Worm (Caenorhabditis elegans) whole organism, mixed stage, embryonic: ENCODE measurements around the gene W02A2.12.

ENCODE experiments used
- M03D4.4 ChIP-seq: sonication (generic microtip); optimal IDR thresholded peaks from 2 replicates; lab custom pipeline; 2017; ENCODE audit warnings: mild to moderate bottlenecking, missing genetic modification characterization, missing compliant biosample characterization
- bed-3 ChIP-seq: fragments of 200-800 bp; sonication (Bioruptor generic); optimal IDR thresholded peaks from 3 replicates; lab custom pipeline; 2018; ENCODE audit warnings: mild to moderate bottlenecking, missing genetic modification characterization, moderate library complexity, missing compliant biosample characterization
- blmp-1 ChIP-seq: fragments of 150-350 bp; optimal IDR thresholded peaks from 2 replicates; lab custom pipeline; 2014; ENCODE audit warnings: missing biosample characterization, missing genetic modification characterization
- ceh-39 ChIP-seq: fragments of 150-350 bp; optimal IDR thresholded peaks from 2 replicates; lab custom pipeline; 2014; ENCODE audit warnings: missing biosample characterization, missing genetic modification characterization
- ceh-43 ChIP-seq: fragments of 200-800 bp; sonication (Bioruptor generic); optimal IDR thresholded peaks from 2 replicates; lab custom pipeline; 2018; ENCODE audit warnings: mild to moderate bottlenecking, missing genetic modification characterization, moderate library complexity, missing compliant biosample characterization
- ceh-83 ChIP-seq: fragments of 200-800 bp; sonication (Bioruptor generic); optimal IDR thresholded peaks from 2 replicates; lab custom pipeline; 2018; ENCODE audit warnings: mild to moderate bottlenecking, missing genetic modification characterization, missing compliant biosample characterization
- ces-1 ChIP-seq: fragments of 150-350 bp; optimal IDR thresholded peaks from 2 replicates; lab custom pipeline; 2014; ENCODE audit warnings: missing biosample characterization, missing genetic modification reagents, missing genetic modification characterization
- cnd-1 ChIP-seq: fragments of 200-800 bp; sonication (Bioruptor generic); optimal IDR thresholded peaks from 2 replicates; lab custom pipeline; 2018; ENCODE audit warnings: mild to moderate bottlenecking, missing genetic modification characterization, missing compliant biosample characterization
- drap-1 ChIP-seq: fragments of 200-800 bp; sonication (Bioruptor generic); optimal IDR thresholded peaks from 3 replicates; lab custom pipeline; 2018; ENCODE audit warnings: mild to moderate bottlenecking, missing genetic modification characterization, missing compliant biosample characterization
- elt-1 ChIP-seq: sonication (generic microtip); optimal IDR thresholded peaks from 2 replicates; lab custom pipeline; 2017; ENCODE audit warnings: missing genetic modification characterization, mild to moderate bottlenecking, missing compliant biosample characterization, antibody characterized with exemption, moderate library complexity, borderline replicate concordance; ENCODE audit not compliant: insufficient read depth
- elt-3 ChIP-seq: fragments of 150-350 bp; optimal IDR thresholded peaks from 2 replicates; lab custom pipeline; 2014; ENCODE audit warnings: missing biosample characterization, missing genetic modification characterization
- flh-1 ChIP-seq: fragments of 200-800 bp; sonication (Bioruptor generic); optimal IDR thresholded peaks from 2 replicates; lab custom pipeline; 2018; ENCODE audit warnings: mild to moderate bottlenecking, missing genetic modification characterization, moderate library complexity, missing compliant biosample characterization
- ham-2 ChIP-seq: fragments of 200-800 bp; sonication (Bioruptor generic); optimal IDR thresholded peaks from 2 replicates; lab custom pipeline; 2018; ENCODE audit warnings: mild to moderate bottlenecking, missing genetic modification characterization, missing compliant biosample characterization
- hlh-1 ChIP-seq: fragments of 150-350 bp; optimal IDR thresholded peaks from 2 replicates; lab custom pipeline; 2014; ENCODE audit warnings: missing biosample characterization, missing genetic modification reagents, missing genetic modification characterization
- lin-13 ChIP-seq: fragments of 150-350 bp; optimal IDR thresholded peaks from 2 replicates; lab custom pipeline; 2014; ENCODE audit warnings: missing biosample characterization, missing genetic modification characterization
- lin-32 ChIP-seq: fragments of 200-800 bp; sonication (Bioruptor generic); optimal IDR thresholded peaks from 2 replicates; lab custom pipeline; 2018; ENCODE audit warnings: mild to moderate bottlenecking, missing genetic modification characterization, missing compliant biosample characterization
- lsy-2 ChIP-seq: fragments of 150-350 bp; optimal IDR thresholded peaks from 2 replicates; lab custom pipeline; 2014; ENCODE audit warnings: missing biosample characterization, missing genetic modification characterization
- mab-5 ChIP-seq: fragments of 150-350 bp; optimal IDR thresholded peaks from 2 replicates; lab custom pipeline; 2014; ENCODE audit warnings: missing biosample characterization, missing genetic modification characterization
- mep-1 ChIP-seq: fragments of 150-350 bp; optimal IDR thresholded peaks from 2 replicates; lab custom pipeline; 2017; ENCODE audit warnings: missing biosample characterization, missing genetic modification reagents, missing genetic modification characterization, inconsistent platforms
- mls-2 ChIP-seq: sonication (generic microtip); optimal IDR thresholded peaks from 2 replicates; lab custom pipeline; 2016; ENCODE audit warnings: mild to moderate bottlenecking, missing genetic modification characterization, moderate library complexity, missing compliant biosample characterization
- nhr-12 ChIP-seq: fragments of 150-350 bp; optimal IDR thresholded peaks from 2 replicates; lab custom pipeline; 2014; ENCODE audit warnings: missing biosample characterization, missing genetic modification characterization
- nhr-2 ChIP-seq: fragments of 150-350 bp; optimal IDR thresholded peaks from 2 replicates; lab custom pipeline; 2014; ENCODE audit warnings: missing biosample characterization, missing genetic modification characterization
- nhr-237 ChIP-seq: fragments of 150-350 bp; optimal IDR thresholded peaks from 2 replicates; lab custom pipeline; 2014; ENCODE audit warnings: missing biosample characterization, missing genetic modification characterization
- nhr-76 ChIP-seq: sonication (generic microtip); optimal IDR thresholded peaks from 2 replicates; lab custom pipeline; 2017; ENCODE audit warnings: missing biosample characterization, missing genetic modification characterization
- pha-4 ChIP-seq: fragments of 150-350 bp; optimal IDR thresholded peaks from 2 replicates; lab custom pipeline; 2018; ENCODE audit warnings: missing biosample characterization, missing genetic modification reagents, missing genetic modification characterization
- sem-2 ChIP-seq: fragments of 200-800 bp; sonication (Bioruptor generic); optimal IDR thresholded peaks from 2 replicates; lab custom pipeline; 2018; ENCODE audit warnings: mild to moderate bottlenecking, missing genetic modification characterization, missing compliant biosample characterization
- snpc-4 ChIP-seq: fragments of 150-350 bp; optimal IDR thresholded peaks from 2 replicates; lab custom pipeline; 2014; ENCODE audit warnings: missing biosample characterization, missing genetic modification characterization
- sptf-1 ChIP-seq: sonication (generic microtip); optimal IDR thresholded peaks from 2 replicates; lab custom pipeline; 2017; ENCODE audit warnings: mild to moderate bottlenecking, missing genetic modification characterization, moderate library complexity, missing compliant biosample characterization
- tbx-8 ChIP-seq: fragments of 200-800 bp; sonication (Bioruptor generic); optimal IDR thresholded peaks from 2 replicates; lab custom pipeline; 2018; ENCODE audit warnings: mild to moderate bottlenecking, missing genetic modification characterization, moderate library complexity, missing compliant biosample characterization
- unc-120 ChIP-seq: sonication (generic microtip); optimal IDR thresholded peaks from 2 replicates; lab custom pipeline; 2017; ENCODE audit warnings: missing genetic modification characterization, missing compliant biosample characterization; ENCODE audit not compliant: poor library complexity, severe bottlenecking
- unc-39 ChIP-seq: fragments of 150-350 bp; optimal IDR thresholded peaks from 2 replicates; lab custom pipeline; 2014; ENCODE audit warnings: missing biosample characterization, missing genetic modification characterization
- unc-62 ChIP-seq: fragments of 150-350 bp; optimal IDR thresholded peaks from 2 replicates; lab custom pipeline; 2014; ENCODE audit warnings: missing biosample characterization, missing genetic modification reagents, missing genetic modification characterization

W02A2.12 gene

ce11 chrIV:13369120-13369842, 20.6 kb upstream of the W02A2.12 start, which contains the start of gene agt-1:
TSS of gene agt-1 (minus strand) at chrIV:13369412.
- TF ChIP-seq M03D4.4: no peak
- no peak for TF ChIP-seq ceh-39
- no peak for TF ChIP-seq nhr-12 (tag; lab: Kevin White, UChicago)
- no peak for TF ChIP-seq nhr-237
- no peak for TF ChIP-seq hlh-1 (tag; lab: Kevin White, UChicago)
- TF ChIP-seq drap-1: no peak
- no peak for TF ChIP-seq lin-13
- no peak for TF ChIP-seq cnd-1
- no peak for TF ChIP-seq lin-32 (GFP tag; lab: Kevin White, UChicago)
- TF ChIP-seq unc-62 (GFP tag; lab: Kevin White, UChicago): no peak
- no peak for TF ChIP-seq lsy-2 (tag; lab: Kevin White, UChicago)
- TF ChIP-seq snpc-4: no peak
- TF ChIP-seq unc-120 (tag; lab: Kevin White, UChicago): no peak
- no peak for TF ChIP-seq unc-39
- no peak for TF ChIP-seq nhr-76 (tag; lab: Kevin White, UChicago)
- TF ChIP-seq ham-2 (GFP tag; lab: Kevin White, UChicago): no peak
- no peak for TF ChIP-seq mep-1 (tag; lab: Kevin White, UChicago)
- TF ChIP-seq bed-3: no peak

ce11 chrIV:13364869-13365268, 16.2 kb upstream of the W02A2.12 start, which contains the start of gene srsx-25:
TSS of gene srsx-25 (plus strand) at chrIV:13365169.
- no peak for TF ChIP-seq mab-5 (tag; lab: Kevin White, UChicago)
- no peak for TF ChIP-seq pha-4 (tag; lab: Kevin White, UChicago)

DNA sequence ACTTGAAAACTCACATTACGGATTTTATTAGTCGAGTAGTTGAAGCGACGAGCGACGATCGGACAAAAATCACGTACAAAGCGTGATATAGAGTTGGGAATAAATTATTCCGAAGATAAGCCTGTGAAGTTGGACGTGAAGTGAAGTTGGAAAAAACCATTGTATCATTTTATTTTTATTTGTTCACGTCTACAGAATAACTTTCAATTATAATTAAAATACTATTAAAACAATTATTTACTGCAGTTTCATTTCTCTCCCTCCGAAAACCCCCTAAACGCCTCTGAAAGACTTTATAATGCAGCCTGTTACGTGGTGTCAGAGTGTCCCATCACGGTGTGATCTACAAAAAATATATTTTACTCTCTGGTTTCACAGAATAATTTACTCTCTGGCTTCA, 11.5 kb upstream of the W02A2.12 start, which contains the start of gene Y62E10A.3:
Gene Y62E10A.3 (minus strand): TSS at position 101 of the 400 bp plus-strand sequence.
- TF ChIP-seq lin-32 (GFP tag; lab: Kevin White, UChicago) (no peak), sem-2 (GFP tag; lab: Kevin White, UChicago) (no peak), nhr-76 (tag; lab: Kevin White, UChicago) (no peak), nhr-2 (tag; lab: Kevin White, UChicago) (no peak), ceh-43 (GFP tag; lab: Kevin White, UChicago) (no peak), mls-2 (tag; lab: Kevin White, UChicago) (no peak), blmp-1 (tag; lab: Kevin White, UChicago) (no peak), ces-1 (GFP tag; lab: Kevin White, UChicago) (no peak)

- no peak for TF ChIP-seq unc-120 (tag; lab: Kevin White, UChicago)
- no peak for TF ChIP-seq unc-39
- TF ChIP-seq ces-1 (GFP tag; lab: Kevin White, UChicago): no peak
Measured at ce11 chrIV:13358488-13358887, 9.9 kb upstream of the W02A2.12 start, which contains the start of gene W02A2.8. TSS of gene W02A2.8 (minus strand) at chrIV:13358588.

DNA sequence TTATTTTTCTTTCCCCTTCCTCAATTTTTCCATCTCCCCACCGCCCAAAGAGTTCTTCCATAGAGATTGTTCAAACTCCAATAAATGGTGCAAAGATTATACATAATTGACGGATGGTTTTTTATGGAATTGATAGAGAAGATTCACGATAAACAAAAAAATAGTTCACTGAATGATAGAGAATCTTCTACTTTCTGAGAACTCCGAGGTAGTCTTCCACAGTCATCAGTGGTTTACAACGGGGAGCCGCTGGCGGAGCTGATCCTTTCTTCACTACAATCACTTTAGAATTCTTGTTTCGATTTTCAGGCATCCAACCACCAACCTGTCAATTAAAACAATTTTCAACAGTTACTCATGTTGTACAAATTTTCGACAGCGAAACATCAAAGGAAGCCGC, 7.4 kb upstream of the W02A2.12 start:
- TF ChIP-seq bed-3 (no peak), elt-3 (tag; lab: Kevin White, UChicago) (no peak), ceh-43 (GFP tag; lab: Kevin White, UChicago) (no peak), elt-1 (tag; lab: Kevin White, UChicago) (no peak), hlh-1 (tag; lab: Kevin White, UChicago) (no peak), ceh-83 (GFP tag; lab: Kevin White, UChicago) (no peak), sptf-1 (tag; lab: Kevin White, UChicago) (no peak), cnd-1 (no peak), sem-2 (GFP tag; lab: Kevin White, UChicago) (no peak), flh-1 (no peak), lin-32 (GFP tag; lab: Kevin White, UChicago) (no peak), unc-120 (tag; lab: Kevin White, UChicago) (no peak), tbx-8 (GFP tag; lab: Kevin White, UChicago) (no peak), blmp-1 (tag; lab: Kevin White, UChicago) (no peak), pha-4 (tag; lab: Kevin White, UChicago) (no peak)
